Worm (Caenorhabditis elegans): ENCODE results near the gene erp-44.2.
A peak's percentile ranks its signal among the peaks of the same experiment; 100 is the strongest.

erp-44.2 gene

ce11 chrIV:7850329-7850728, 15.9 kb upstream of the erp-44.2 start:
- TF ChIP-seq K12H6.12 (tag; optimal IDR thresholded peaks at IDR 0.05) (no peak), ztf-22 (GFP tag; optimal IDR thresholded peaks at IDR 0.05) (no peak), ztf-28 (GFP tag; IDR thresholded peaks at IDR 0.05) (no peak), C17E4.6 (GFP tag; IDR thresholded peaks at IDR 0.05) (no peak), egl-44 (GFP tag; IDR thresholded peaks at IDR 0.05) (no peak), Y56A3A.18 (GFP tag; IDR thresholded peaks at IDR 0.05) (no peak), lin-54 (GFP tag; optimal IDR thresholded peaks at IDR 0.05) (no peak), F33H1.4 (GFP tag; IDR thresholded peaks at IDR 0.05) (no peak), zim-3 (tag; optimal IDR thresholded peaks at IDR 0.05) (no peak), F57C9.4 (tag; optimal IDR thresholded peaks at IDR 0.05) (no peak), tbx-9 (tag; optimal IDR thresholded peaks at IDR 0.05; ENCODE audit: borderline replicate concordance) (no peak), xnd-1 (tag; optimal IDR thresholded peaks at IDR 0.05) (no peak), hrde-1 (tag; optimal IDR thresholded peaks at IDR 0.05; ENCODE audit: borderline replicate concordance) (no peak), ceh-79 (tag; optimal IDR thresholded peaks at IDR 0.05) (no peak), attf-5 (GFP tag; optimal IDR thresholded peaks at IDR 0.05) (no peak), atf-7 (tag; optimal IDR thresholded peaks at IDR 0.05) (no peak), aptf-3 (GFP tag; IDR thresholded peaks at IDR 0.05) (no peak), mcd-1 (GFP tag; IDR thresholded peaks at IDR 0.05) (no peak), zfh-2 (GFP tag; conservative IDR thresholded peaks at IDR 0.05) (no peak)

ce11 chrIV:7849235-7849634, 14.8 kb upstream of the erp-44.2 start:
- TF ChIP-seq hsf-1 (GFP tag; IDR thresholded peaks at IDR 0.05), result no peak
- TF ChIP-seq madf-3 (GFP tag; IDR thresholded peaks at IDR 0.05), result no peak
- no peak for TF ChIP-seq ztf-22 (GFP tag; optimal IDR thresholded peaks at IDR 0.05)
- no peak for TF ChIP-seq zfh-2 (GFP tag; conservative IDR thresholded peaks at IDR 0.05)
- no peak for TF ChIP-seq aptf-3 (GFP tag; IDR thresholded peaks at IDR 0.05)
- TF ChIP-seq Y53F4B.3 (GFP tag; IDR thresholded peaks at IDR 0.05), result no peak

ce11 chrIV:7846386-7846785, 11.9 kb upstream of the erp-44.2 start, which contains the start of gene C06A6.2:
TSS of gene C06A6.2 (plus strand) at chrIV:7846622.
- TF ChIP-seq F22D6.2 (tag; optimal IDR thresholded peaks at IDR 0.05) (no peak), tbx-9 (tag; optimal IDR thresholded peaks at IDR 0.05; ENCODE audit: borderline replicate concordance) (no peak), ccch-3 (GFP tag; optimal IDR thresholded peaks at IDR 0.05) (no peak), B0261.1 (tag; optimal IDR thresholded peaks at IDR 0.05) (no peak), aptf-2 (GFP tag; conservative IDR thresholded peaks at IDR 0.05) (no peak), nhr-80 (tag; optimal IDR thresholded peaks at IDR 0.05) (no peak), ztf-26 (tag; optimal IDR thresholded peaks at IDR 0.05) (no peak), lin-26 (GFP tag; IDR thresholded peaks at IDR 0.05) (no peak), hrde-1 (tag; optimal IDR thresholded peaks at IDR 0.05; ENCODE audit: borderline replicate concordance) (no peak)

- peak; percentile 27 for TF ChIP-seq ZK185.1 (tag; optimal IDR thresholded peaks at IDR 0.05; ENCODE audit: poor library complexity, severe bottlenecking)
- no peak for TF ChIP-seq pha-4 (tag; optimal IDR thresholded peaks at IDR 0.05)
- TF ChIP-seq attf-5 (GFP tag; optimal IDR thresholded peaks at IDR 0.05), result peak; percentile 56
- no peak for TF ChIP-seq T07F8.4 (tag; optimal IDR thresholded peaks at IDR 0.05)
- TF ChIP-seq mes-4 (tag; optimal IDR thresholded peaks at IDR 0.05), result no peak
- no peak for TF ChIP-seq hrde-1 (tag; optimal IDR thresholded peaks at IDR 0.05; ENCODE audit: borderline replicate concordance)
- peak; percentile 34 for TF ChIP-seq nhr-27 (tag; optimal IDR thresholded peaks at IDR 0.05)
- TF ChIP-seq pbrm-1 (GFP tag; IDR thresholded peaks at IDR 0.05), result peak; percentile 55
- 0 out of 2 replicates have a peak, but pooled peaks have one; percentile 24 for TF ChIP-seq K11D2.4 (GFP tag; IDR thresholded peaks at IDR 0.05)
- no peak for TF ChIP-seq rec-8 (tag; optimal IDR thresholded peaks at IDR 0.05)
- TF ChIP-seq F10E7.11 (tag; optimal IDR thresholded peaks at IDR 0.05), result peak; percentile 6
- peak; percentile 66 for TF ChIP-seq nhr-90 (tag; optimal IDR thresholded peaks at IDR 0.05)
- TF ChIP-seq unc-130 (GFP tag; optimal IDR thresholded peaks at IDR 0.05), result no peak
- no peak for TF ChIP-seq Y67H2A.10 (GFP tag; conservative IDR thresholded peaks at IDR 0.05)
- no peak for TF ChIP-seq ceh-91 (GFP tag; IDR thresholded peaks at IDR 0.05)
- TF ChIP-seq akir-1 (GFP tag; optimal IDR thresholded peaks at IDR 0.05), result no peak
- TF ChIP-seq F55B11.4 (tag; optimal IDR thresholded peaks at IDR 0.05; ENCODE audit: borderline replicate concordance, insufficient read depth), result no peak
- no peak for TF ChIP-seq efl-1 (GFP tag; optimal IDR thresholded peaks at IDR 0.05)
Measured at ce11 chrIV:7845585-7845984, 11.1 kb upstream of the erp-44.2 start.

Data from whole organism, young adult.